Worm (Caenorhabditis elegans): ENCODE measurements around the gene C05C9.3.

Gene C05C9.3

DNA sequence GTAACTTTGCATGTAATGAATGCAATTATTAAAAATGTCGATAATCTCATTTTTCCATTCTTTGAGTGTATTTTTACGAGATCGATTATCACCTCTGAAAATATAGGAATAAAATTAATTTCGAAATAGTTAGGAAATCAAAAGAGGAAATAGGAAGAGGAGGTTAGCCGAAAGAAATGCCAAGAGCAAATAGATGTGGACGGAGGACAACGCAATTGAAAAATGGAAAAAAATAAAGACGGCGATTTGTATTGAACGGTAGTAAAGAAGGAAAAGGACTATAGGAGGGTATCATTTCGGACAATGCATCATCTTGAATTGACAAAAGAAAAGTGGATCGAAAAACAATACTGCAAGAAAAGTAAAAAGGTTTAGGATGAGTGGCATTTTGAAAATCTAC lies 36.9 kb upstream of the C05C9.3 start, which contains the start of gene F13D2.1:
TSS of gene F13D2.1 (minus strand) at position 101 of the 400 bp plus-strand sequence.
- TF ChIP-seq mab-5 (tag; optimal IDR thresholded peaks at IDR 0.05) (no peak), nhr-237 (tag; optimal IDR thresholded peaks at IDR 0.05) (no peak), flh-1 (GFP tag; optimal IDR thresholded peaks at IDR 0.05) (no peak), hlh-1 (tag; optimal IDR thresholded peaks at IDR 0.05) (no peak), mep-1 (tag; optimal IDR thresholded peaks at IDR 0.05) (no peak), unc-62 (GFP tag; optimal IDR thresholded peaks at IDR 0.05) (no peak), sptf-1 (tag; optimal IDR thresholded peaks at IDR 0.05) (no peak), zip-8 (tag; optimal IDR thresholded peaks at IDR 0.05) (no peak), ces-1 (GFP tag; optimal IDR thresholded peaks at IDR 0.05) (no peak), elt-1 (tag; optimal IDR thresholded peaks at IDR 0.05; ENCODE audit: borderline replicate concordance, insufficient read depth) (no peak), snpc-4 (tag; optimal IDR thresholded peaks at IDR 0.05) (no peak), ztf-11 (tag; optimal IDR thresholded peaks at IDR 0.05) (no peak), unc-120 (tag; optimal IDR thresholded peaks at IDR 0.05; ENCODE audit: poor library complexity, severe bottlenecking) (no peak), mls-2 (tag; optimal IDR thresholded peaks at IDR 0.05) (no peak), nhr-2 (tag; optimal IDR thresholded peaks at IDR 0.05) (no peak), tbx-8 (GFP tag; optimal IDR thresholded peaks at IDR 0.05) (no peak)

DNA sequence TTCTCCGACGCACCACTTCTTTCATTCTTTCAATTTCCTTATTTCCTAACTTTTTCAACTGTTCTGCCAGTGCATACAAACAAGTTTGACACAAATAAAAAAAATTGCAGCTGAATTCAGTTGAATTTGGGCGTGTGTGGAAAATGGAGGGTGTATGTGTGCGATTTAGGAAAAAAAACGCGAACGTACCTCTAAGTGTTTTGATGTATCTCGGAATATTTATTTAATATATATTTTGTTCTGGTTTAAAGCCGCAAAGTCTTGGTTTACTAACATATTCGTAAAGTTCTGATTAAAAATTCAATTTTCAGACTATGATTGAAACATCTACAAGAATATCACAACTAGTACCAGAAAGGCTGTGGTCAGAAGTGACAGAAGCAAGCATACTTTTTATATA lies 32.9 kb upstream of the C05C9.3 start, which contains the start of gene gnrr-7:
TSS of gene gnrr-7 (plus strand) at position 301 of the 400 bp plus-strand sequence.
- no peak for TF ChIP-seq ces-1 (GFP tag; optimal IDR thresholded peaks at IDR 0.05)
- no peak for TF ChIP-seq elt-1 (tag; optimal IDR thresholded peaks at IDR 0.05; ENCODE audit: borderline replicate concordance, insufficient read depth)
- TF ChIP-seq ceh-39 (tag; optimal IDR thresholded peaks at IDR 0.05) = no peak
- no peak for TF ChIP-seq nhr-12 (tag; optimal IDR thresholded peaks at IDR 0.05)
- no peak for TF ChIP-seq pha-4 (tag; optimal IDR thresholded peaks at IDR 0.05)
- no peak for TF ChIP-seq mep-1 (tag; optimal IDR thresholded peaks at IDR 0.05)
- no peak for TF ChIP-seq unc-62 (GFP tag; optimal IDR thresholded peaks at IDR 0.05)
- no peak for TF ChIP-seq snpc-4 (tag; optimal IDR thresholded peaks at IDR 0.05)
- no peak for TF ChIP-seq drap-1 (GFP tag; optimal IDR thresholded peaks at IDR 0.05)
- no peak for TF ChIP-seq sem-2 (GFP tag; optimal IDR thresholded peaks at IDR 0.05)
- no peak for TF ChIP-seq blmp-1 (tag; optimal IDR thresholded peaks at IDR 0.05)

DNA sequence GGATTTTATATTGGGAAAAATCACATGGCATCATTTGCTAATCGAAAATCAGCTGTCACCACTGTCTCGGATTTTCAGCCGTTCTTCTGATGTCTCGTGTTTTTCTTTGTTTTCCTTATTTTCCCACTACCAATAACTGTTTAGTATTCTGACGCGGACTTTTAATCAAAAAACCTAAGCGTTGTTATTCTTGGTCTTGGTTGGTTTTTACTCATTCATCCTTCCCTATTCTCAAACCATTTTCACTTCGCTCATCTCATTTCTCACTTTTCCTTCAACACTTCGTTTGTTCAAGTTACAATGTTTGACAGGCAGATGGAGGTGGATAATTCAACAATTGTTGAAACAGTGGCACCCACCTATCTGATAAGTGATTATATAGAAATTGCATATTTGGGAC lies 26.0 kb upstream of the C05C9.3 start, which contains the start of gene gnrr-6:
TSS of gene gnrr-6 (plus strand) at position 301 of the 400 bp plus-strand sequence.
- TF ChIP-seq nhr-76 (tag; optimal IDR thresholded peaks at IDR 0.05) (no peak), ztf-11 (tag; optimal IDR thresholded peaks at IDR 0.05) (no peak), nhr-12 (tag; optimal IDR thresholded peaks at IDR 0.05) (no peak), pha-4 (tag; optimal IDR thresholded peaks at IDR 0.05) (no peak), mls-2 (tag; optimal IDR thresholded peaks at IDR 0.05) (no peak), hlh-1 (tag; optimal IDR thresholded peaks at IDR 0.05) (no peak), zip-8 (tag; optimal IDR thresholded peaks at IDR 0.05) (no peak), bed-3 (GFP tag; optimal IDR thresholded peaks at IDR 0.05) (no peak), unc-62 (GFP tag; optimal IDR thresholded peaks at IDR 0.05) (no peak), elt-3 (tag; optimal IDR thresholded peaks at IDR 0.05) (no peak), lin-32 (GFP tag; optimal IDR thresholded peaks at IDR 0.05) (no peak), sptf-1 (tag; optimal IDR thresholded peaks at IDR 0.05) (no peak), snpc-4 (tag; optimal IDR thresholded peaks at IDR 0.05) (no peak)

DNA sequence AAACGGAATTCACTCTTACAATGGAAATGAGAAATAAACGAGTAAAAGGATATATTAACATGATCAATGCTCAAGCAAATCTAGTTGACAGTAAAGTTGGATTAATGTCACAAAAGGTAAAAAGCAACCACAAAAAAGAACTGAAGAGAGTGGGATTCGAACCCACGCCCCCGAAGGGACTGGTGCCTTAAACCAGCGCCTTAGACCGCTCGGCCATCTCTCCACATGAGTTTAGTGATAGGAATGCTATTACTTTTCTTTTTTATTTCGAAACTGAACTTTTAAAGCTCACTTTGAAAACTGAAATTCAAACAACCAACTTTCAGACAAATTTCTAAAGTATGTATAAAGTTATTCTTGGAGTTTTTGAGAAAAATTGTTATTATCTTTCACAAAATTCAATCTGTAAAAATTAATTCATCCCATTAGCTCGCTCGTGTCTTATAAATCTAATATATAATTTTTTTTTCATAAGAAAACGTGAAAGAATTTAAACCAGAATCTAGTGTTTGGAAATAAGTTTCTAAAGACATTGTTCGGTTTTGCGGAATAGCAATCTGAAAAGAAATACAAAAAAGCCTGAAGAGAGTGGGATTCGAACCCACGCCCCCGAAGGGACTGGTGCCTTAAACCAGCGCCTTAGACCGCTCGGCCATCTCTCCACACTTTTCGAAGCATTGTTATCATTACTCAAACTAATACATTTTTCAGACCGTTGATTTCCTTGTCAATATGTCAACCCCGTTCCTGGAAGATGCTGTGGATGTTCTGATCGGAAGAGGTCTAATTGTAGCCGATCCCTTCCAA lies 10.4 kb upstream of the C05C9.3 start:
- no peak for TF ChIP-seq hlh-1 (tag; optimal IDR thresholded peaks at IDR 0.05)
- TF ChIP-seq tbx-8 (GFP tag; optimal IDR thresholded peaks at IDR 0.05) = no peak
- no peak for TF ChIP-seq lin-32 (GFP tag; optimal IDR thresholded peaks at IDR 0.05)
- TF ChIP-seq flh-1 (GFP tag; optimal IDR thresholded peaks at IDR 0.05) = no peak
- no peak for TF ChIP-seq unc-39 (tag; optimal IDR thresholded peaks at IDR 0.05)
- no peak for TF ChIP-seq ceh-39 (tag; optimal IDR thresholded peaks at IDR 0.05)
- TF ChIP-seq sem-2 (GFP tag; optimal IDR thresholded peaks at IDR 0.05) = no peak

DNA sequence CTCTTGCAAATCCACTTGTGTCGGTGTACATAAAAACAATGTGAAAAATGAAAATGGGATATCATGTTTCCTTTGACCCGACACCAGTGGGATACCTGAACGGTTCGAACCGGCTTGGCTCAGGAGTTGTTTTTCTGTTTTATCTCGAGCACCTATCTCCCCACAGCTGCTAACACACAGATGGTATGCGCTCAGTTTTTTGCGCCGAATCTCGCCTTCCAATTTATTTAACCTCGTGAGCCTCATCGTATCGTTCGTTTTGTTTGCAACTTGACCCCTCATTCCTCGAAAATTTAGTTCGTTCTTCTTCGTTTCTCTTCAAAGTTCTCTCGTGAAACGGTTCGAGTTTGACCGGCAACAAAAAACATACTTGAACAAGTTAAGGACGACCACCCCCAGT lies 7.9 kb upstream of the C05C9.3 start, which contains the start of gene C05C9.1:
TSS of gene C05C9.1 (plus strand) at position 301 of the 400 bp plus-strand sequence.
- TF ChIP-seq ceh-43 (GFP tag; optimal IDR thresholded peaks at IDR 0.05) (no peak), nhr-76 (tag; optimal IDR thresholded peaks at IDR 0.05) (no peak), mls-2 (tag; optimal IDR thresholded peaks at IDR 0.05) (no peak), M03D4.4 (tag; optimal IDR thresholded peaks at IDR 0.05) (no peak), unc-62 (GFP tag; optimal IDR thresholded peaks at IDR 0.05) (no peak), drap-1 (GFP tag; optimal IDR thresholded peaks at IDR 0.05) (no peak), blmp-1 (tag; optimal IDR thresholded peaks at IDR 0.05) (no peak), mep-1 (tag; optimal IDR thresholded peaks at IDR 0.05) (no peak), lsy-2 (tag; optimal IDR thresholded peaks at IDR 0.05) (no peak), elt-3 (tag; optimal IDR thresholded peaks at IDR 0.05) (no peak), nhr-237 (tag; optimal IDR thresholded peaks at IDR 0.05) (no peak), nhr-28 (tag; optimal IDR thresholded peaks at IDR 0.05) (no peak)

All from whole organism, mixed stage, embryonic.